Fruit fly (Drosophila melanogaster): ENCODE measurements around the gene Tcs6.

DNA sequence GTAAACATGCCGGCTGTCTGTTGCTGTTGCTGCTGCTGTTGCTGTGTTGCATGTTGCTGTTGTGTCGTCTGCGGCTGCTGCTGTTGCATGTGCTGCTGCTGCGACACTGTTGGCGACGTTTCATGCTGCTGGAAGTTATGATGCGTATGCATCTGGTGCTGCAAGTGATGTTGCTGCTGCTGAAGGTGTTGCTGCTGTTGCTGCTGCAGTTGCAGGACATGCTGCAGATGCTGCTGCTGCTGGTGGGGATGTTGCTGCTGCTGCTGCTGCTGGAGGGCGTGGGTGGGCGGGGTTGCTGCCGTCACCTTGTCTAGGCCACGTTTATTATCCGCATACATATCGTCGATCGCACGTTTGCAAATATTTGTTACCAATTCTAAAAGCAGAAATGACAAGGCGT, 38.2 kb upstream of the Tcs6 start:
- TF ChIP-seq psq (optimal IDR thresholded peaks at IDR 0.05), result no peak
- no peak for TF ChIP-seq Sin3A (optimal IDR thresholded peaks at IDR 0.05)
- TF ChIP-seq Myc (optimal IDR thresholded peaks at IDR 0.05), result no peak
- TF ChIP-seq h (optimal IDR thresholded peaks at IDR 0.05), result no peak
- TF ChIP-seq insv (optimal IDR thresholded peaks at IDR 0.05), result no peak
